Worm (Caenorhabditis elegans) whole organism, L1 larva: ENCODE results near the gene srpa-68.

Source experiments
- C04F5.9 ChIP-seq: sonication (generic microtip); optimal IDR thresholded peaks from 2 replicates; lab custom pipeline; 2016; ENCODE audit warnings: missing genetic modification characterization, missing compliant biosample characterization
- C34B4.2 ChIP-seq: sonication (generic microtip); optimal IDR thresholded peaks from 2 replicates; lab custom pipeline; 2017; ENCODE audit warnings: mild to moderate bottlenecking, missing genetic modification characterization, missing compliant biosample characterization
- F16B12.6 ChIP-seq: fragments of 150-350 bp; optimal IDR thresholded peaks from 2 replicates; lab custom pipeline; 2014; ENCODE audit warnings: missing biosample characterization, missing genetic modification characterization
- aha-1 ChIP-seq: fragments of 150-350 bp; optimal IDR thresholded peaks from 2 replicates; lab custom pipeline; 2014; ENCODE audit warnings: missing biosample characterization, missing genetic modification characterization
- aly-2 ChIP-seq: fragments of 150-350 bp; optimal IDR thresholded peaks from 2 replicates; lab custom pipeline; 2014; ENCODE audit warnings: missing biosample characterization, missing genetic modification characterization
- blmp-1 ChIP-seq: fragments of 150-350 bp; optimal IDR thresholded peaks from 2 replicates; lab custom pipeline; 2014; ENCODE audit warnings: missing biosample characterization, missing genetic modification characterization
- ceh-8 ChIP-seq: fragments of 200-800 bp; sonication (Bioruptor generic); optimal IDR thresholded peaks from 2 replicates; lab custom pipeline; 2018; ENCODE audit warnings: mild to moderate bottlenecking, missing genetic modification characterization, moderate library complexity, missing compliant biosample characterization
- ceh-82 ChIP-seq, 3 experiments: fragments of 150-350 bp in 1 of 3; sonication (generic microtip) in 2 of 3; optimal IDR thresholded peaks; 2 replicates each; lab custom pipeline; 2014 to 2017; ENCODE audit warnings: missing biosample characterization in 3 of 3, missing genetic modification characterization in 3 of 3
- ces-1 ChIP-seq: fragments of 150-350 bp; optimal IDR thresholded peaks from 2 replicates; lab custom pipeline; 2014; ENCODE audit warnings: missing biosample characterization, missing genetic modification reagents, missing genetic modification characterization
- dsc-1 ChIP-seq: sonication (generic microtip); optimal IDR thresholded peaks from 2 replicates; lab custom pipeline; 2016; ENCODE audit warnings: mild to moderate bottlenecking, missing genetic modification characterization, missing compliant biosample characterization
- efl-3 ChIP-seq: fragments of 200-800 bp; sonication (Bioruptor generic); optimal IDR thresholded peaks from 2 replicates; lab custom pipeline; 2018; ENCODE audit warnings: mild to moderate bottlenecking, missing genetic modification characterization, missing compliant biosample characterization
- egl-27 ChIP-seq, 2 experiments: fragments of 150-350 bp in 1 of 2; sonication (generic microtip); optimal IDR thresholded peaks; 3 replicates each; lab custom pipeline; 2017 to 2018; ENCODE audit warnings: missing biosample characterization in 2 of 2, missing genetic modification characterization in 2 of 2, missing genetic modification reagents in 2 of 2
- elt-2 ChIP-seq: sonication (generic microtip); optimal IDR thresholded peaks from 2 replicates; lab custom pipeline; 2016; ENCODE audit warnings: missing genetic modification characterization, mild to moderate bottlenecking, inconsistent platforms, missing compliant biosample characterization, missing genetic modification reagents
- fkh-4 ChIP-seq: sonication (generic microtip); optimal IDR thresholded peaks from 2 replicates; lab custom pipeline; 2016; ENCODE audit warnings: missing compliant biosample characterization, missing genetic modification characterization, borderline replicate concordance
- fkh-8 ChIP-seq: sonication (generic microtip); optimal IDR thresholded peaks from 2 replicates; lab custom pipeline; 2016; ENCODE audit warnings: mild to moderate bottlenecking, missing genetic modification characterization, missing compliant biosample characterization
- fos-1 ChIP-seq: fragments of 150-350 bp; optimal IDR thresholded peaks from 2 replicates; lab custom pipeline; 2014; ENCODE audit warnings: missing biosample characterization, missing genetic modification characterization
- hpl-2 ChIP-seq: fragments of 150-350 bp; optimal IDR thresholded peaks from 2 replicates; lab custom pipeline; 2014; ENCODE audit warnings: missing biosample characterization, missing genetic modification reagents, missing genetic modification characterization
- isw-1 ChIP-seq: fragments of 200-800 bp; sonication (Bioruptor generic); IDR thresholded peaks from 2 replicates; pipeline ENCODE4 v1.3.6; 2022; ENCODE audit warnings: missing genetic modification characterization, missing compliant biosample characterization
- jun-1 ChIP-seq: fragments of 150-350 bp; optimal IDR thresholded peaks from 2 replicates; lab custom pipeline; 2014; ENCODE audit warnings: missing biosample characterization, missing genetic modification reagents, missing genetic modification characterization
- lin-14 ChIP-seq: fragments of 200-800 bp; sonication (Bioruptor generic); optimal IDR thresholded peaks from 2 replicates; lab custom pipeline; 2018; ENCODE audit warnings: mild to moderate bottlenecking, missing genetic modification characterization, moderate library complexity, missing compliant biosample characterization
- lin-15B ChIP-seq: fragments of 150-350 bp; sonication (generic microtip); optimal IDR thresholded peaks from 3 replicates; lab custom pipeline; 2014; ENCODE audit warnings: missing biosample characterization, missing genetic modification characterization
- lir-3 ChIP-seq: sonication (generic microtip); optimal IDR thresholded peaks from 2 replicates; lab custom pipeline; 2016; ENCODE audit warnings: mild to moderate bottlenecking, missing genetic modification characterization, moderate library complexity, missing compliant biosample characterization; ENCODE audit not compliant: poor library complexity
- lsy-2 ChIP-seq, 2 experiments: fragments of 150-350 bp; optimal IDR thresholded peaks; 2 replicates each; lab custom pipeline; 2014; ENCODE audit warnings: missing biosample characterization in 2 of 2, missing genetic modification characterization in 2 of 2
- mab-9 ChIP-seq: fragments of 200-800 bp; sonication (Bioruptor generic); IDR thresholded peaks from 2 replicates; pipeline ENCODE4 v1.3.6; 2022; ENCODE audit warnings: missing genetic modification reagents, missing genetic modification characterization, missing compliant biosample characterization
- mdl-1 ChIP-seq, 2 experiments: fragments of 150-350 bp; optimal IDR thresholded peaks; 2 replicates each; lab custom pipeline; 2014 to 2017; ENCODE audit warnings: missing biosample characterization in 2 of 2, missing genetic modification characterization in 2 of 2, inconsistent platforms in 1 of 2
- mef-2 ChIP-seq: fragments of 150-350 bp; optimal IDR thresholded peaks from 2 replicates; lab custom pipeline; 2014; ENCODE audit warnings: missing biosample characterization, missing genetic modification characterization
- mep-1 ChIP-seq: fragments of 150-350 bp; optimal IDR thresholded peaks from 2 replicates; lab custom pipeline; 2014; ENCODE audit warnings: missing biosample characterization, missing genetic modification characterization
- nhr-11 ChIP-seq: fragments of 150-350 bp; optimal IDR thresholded peaks from 2 replicates; lab custom pipeline; 2014; ENCODE audit warnings: missing biosample characterization, missing genetic modification characterization
- nhr-12 ChIP-seq: sonication (generic microtip); optimal IDR thresholded peaks from 2 replicates; lab custom pipeline; 2017; ENCODE audit warnings: missing biosample characterization, missing genetic modification characterization
- nhr-20 ChIP-seq: sonication (generic microtip); optimal IDR thresholded peaks from 2 replicates; lab custom pipeline; 2016; ENCODE audit warnings: mild to moderate bottlenecking, missing genetic modification characterization, missing compliant biosample characterization
- nhr-237 ChIP-seq: fragments of 150-350 bp; optimal IDR thresholded peaks from 2 replicates; lab custom pipeline; 2014; ENCODE audit warnings: missing biosample characterization, missing genetic modification characterization
- nhr-28 ChIP-seq: fragments of 150-350 bp; optimal IDR thresholded peaks from 2 replicates; lab custom pipeline; 2014; ENCODE audit warnings: missing biosample characterization, missing genetic modification characterization
- nhr-71 ChIP-seq: sonication (generic microtip); optimal IDR thresholded peaks from 2 replicates; lab custom pipeline; 2016; ENCODE audit warnings: mild to moderate bottlenecking, missing genetic modification characterization, moderate library complexity, missing compliant biosample characterization
- nhr-77 ChIP-seq: fragments of 150-350 bp; optimal IDR thresholded peaks from 2 replicates; lab custom pipeline; 2014; ENCODE audit warnings: missing biosample characterization, missing genetic modification characterization
- nhr-84 ChIP-seq: sonication (generic microtip); optimal IDR thresholded peaks from 2 replicates; lab custom pipeline; 2017; ENCODE audit warnings: missing biosample characterization, missing genetic modification characterization
- nhr-85 ChIP-seq: sonication (generic microtip); peaks from one replicate; lab custom pipeline; 2016; ENCODE audit warnings: missing genetic modification characterization, inconsistent platforms, missing compliant biosample characterization
- nhr-90 ChIP-seq: sonication (generic microtip); optimal IDR thresholded peaks from 2 replicates; lab custom pipeline; 2016; ENCODE audit warnings: mild to moderate bottlenecking, missing genetic modification characterization, missing compliant biosample characterization; ENCODE audit not compliant: poor library complexity
- pag-3 ChIP-seq: sonication (generic microtip); optimal IDR thresholded peaks from 2 replicates; lab custom pipeline; 2017; ENCODE audit warnings: missing genetic modification characterization, mild to moderate bottlenecking, missing compliant biosample characterization, antibody characterized with exemption, borderline replicate concordance; ENCODE audit not compliant: insufficient read depth
- pax-3 ChIP-seq: fragments of 200-800 bp; sonication (Bioruptor generic); optimal IDR thresholded peaks from 2 replicates; lab custom pipeline; 2018; ENCODE audit warnings: mild to moderate bottlenecking, missing genetic modification characterization, moderate library complexity, missing compliant biosample characterization
- pqm-1 ChIP-seq: sonication (generic microtip); optimal IDR thresholded peaks from 3 replicates; lab custom pipeline; 2017; ENCODE audit warnings: missing biosample characterization, missing genetic modification characterization
- rnt-1 ChIP-seq: sonication (generic microtip); optimal IDR thresholded peaks from 2 replicates; lab custom pipeline; 2016; ENCODE audit warnings: mild to moderate bottlenecking, missing genetic modification characterization, moderate library complexity, missing compliant biosample characterization
- skn-1 ChIP-seq: fragments of 150-350 bp; optimal IDR thresholded peaks from 2 replicates; lab custom pipeline; 2014; ENCODE audit warnings: missing biosample characterization, missing genetic modification characterization
- snu-23 ChIP-seq: sonication (generic microtip); optimal IDR thresholded peaks from 2 replicates; lab custom pipeline; 2016; ENCODE audit warnings: missing genetic modification characterization, missing compliant biosample characterization
- sox-4 ChIP-seq: sonication (generic microtip); optimal IDR thresholded peaks from 2 replicates; lab custom pipeline; 2016; ENCODE audit warnings: missing genetic modification characterization, missing compliant biosample characterization
- sptf-1 ChIP-seq: fragments of 150-350 bp; optimal IDR thresholded peaks from 2 replicates; lab custom pipeline; 2014; ENCODE audit warnings: missing biosample characterization, missing genetic modification characterization
- sup-37 ChIP-seq: fragments of 200-800 bp; sonication (Bioruptor generic); optimal IDR thresholded peaks from 2 replicates; lab custom pipeline; 2018; ENCODE audit warnings: mild to moderate bottlenecking, missing genetic modification characterization, missing compliant biosample characterization
- swsn-7 ChIP-seq: sonication (generic microtip); optimal IDR thresholded peaks from 2 replicates; lab custom pipeline; 2016; ENCODE audit warnings: missing genetic modification characterization, missing compliant biosample characterization
- tbx-2 ChIP-seq: sonication (generic microtip); optimal IDR thresholded peaks from 2 replicates; lab custom pipeline; 2016; ENCODE audit warnings: missing genetic modification characterization, missing compliant biosample characterization
- unc-130 ChIP-seq: fragments of 150-350 bp; optimal IDR thresholded peaks from 2 replicates; lab custom pipeline; 2017; ENCODE audit warnings: missing biosample characterization, missing genetic modification characterization, inconsistent platforms
- unc-30 ChIP-seq: sonication (generic microtip); optimal IDR thresholded peaks from 2 replicates; lab custom pipeline; 2017; ENCODE audit warnings: missing biosample characterization, missing genetic modification characterization
- unc-98 ChIP-seq: fragments of 200-800 bp; sonication (Bioruptor generic); IDR thresholded peaks from 2 replicates; pipeline ENCODE4 v1.3.6; 2022; ENCODE audit warnings: missing genetic modification characterization, missing compliant biosample characterization
- vab-15 ChIP-seq: sonication (generic microtip); optimal IDR thresholded peaks from 2 replicates; lab custom pipeline; 2017; ENCODE audit warnings: missing genotype, mild to moderate bottlenecking, missing genetic modification characterization, missing compliant biosample characterization
- zag-1 ChIP-seq: fragments of 150-350 bp; optimal IDR thresholded peaks from 2 replicates; lab custom pipeline; 2014; ENCODE audit warnings: missing biosample characterization, missing genetic modification characterization
- ztf-4 ChIP-seq: fragments of 150-350 bp; optimal IDR thresholded peaks from 2 replicates; lab custom pipeline; 2014; ENCODE audit warnings: missing biosample characterization, missing genetic modification characterization

The srpa-68 gene

ce11 chrV:12291587-12291986 is at the start of gene srpa-68, which contains the start of gene srh-16:
Gene srpa-68, minus strand, starts transcription at chrV:12291658.
Gene srh-16, plus strand, starts transcription at chrV:12291861.
- TF ChIP-seq unc-98 (GFP tag; lab: Robert Waterston, UW): no peak; the same call in 1 of the 2 replicates
- TF ChIP-seq lin-15B: peak; percentile 70
- peak; percentile 77 for TF ChIP-seq nhr-77 (tag; lab: Kevin White, UChicago)
- no peak for TF ChIP-seq ces-1 (GFP tag; lab: Kevin White, UChicago)
- peak; percentile 52 for TF ChIP-seq hpl-2 (GFP tag; lab: Kevin White, UChicago)
- peak; percentile 87 for TF ChIP-seq unc-130
- no peak for TF ChIP-seq pqm-1
- TF ChIP-seq mdl-1 (tag; optimal IDR thresholded peaks at IDR 0.05; lab: Kevin White, UChicago): peak in 1 of 2 experiments; percentile 77
- no peak for TF ChIP-seq egl-27 (tag; optimal IDR thresholded peaks at IDR 0.05; lab: Kevin White, UChicago)
- peak; percentile 68 for TF ChIP-seq lir-3 (tag; lab: Kevin White, UChicago)
- TF ChIP-seq C34B4.2 (tag; lab: Kevin White, UChicago): no peak
- TF ChIP-seq skn-1 (tag; lab: Kevin White, UChicago): peak; percentile 90
- TF ChIP-seq tbx-2 (tag; lab: Kevin White, UChicago): peak; percentile 93
- no peak for TF ChIP-seq zag-1 (tag; lab: Kevin White, UChicago)
- TF ChIP-seq sup-37 (GFP tag; lab: Kevin White, UChicago): peak; percentile 89
- TF ChIP-seq sox-4 (tag; lab: Kevin White, UChicago): peak; percentile 87
- peak; percentile 89 for TF ChIP-seq ceh-8 (GFP tag; lab: Kevin White, UChicago)
- TF ChIP-seq nhr-28 (tag; lab: Kevin White, UChicago): peak; percentile 12
- TF ChIP-seq pax-3 (tag; lab: Kevin White, UChicago): peak; percentile 91
- TF ChIP-seq ztf-4 (tag; lab: Kevin White, UChicago): peak; percentile 59
- TF ChIP-seq mab-9: peak; percentile 87
- peak; percentile 71 for TF ChIP-seq C04F5.9 (tag; lab: Kevin White, UChicago)
- peak; percentile 88 for TF ChIP-seq isw-1 (GFP tag; lab: Robert Waterston, UW)
- no peak for TF ChIP-seq vab-15 (tag; lab: Kevin White, UChicago)
- TF ChIP-seq nhr-12: no peak
- peak; percentile 98 for TF ChIP-seq nhr-85
- TF ChIP-seq unc-30 (tag; lab: Kevin White, UChicago): peak; percentile 41
- TF ChIP-seq aly-2 (tag; lab: Kevin White, UChicago): peak; percentile 82
- peak; percentile 93 for TF ChIP-seq swsn-7 (tag; lab: Kevin White, UChicago)
- TF ChIP-seq nhr-90 (tag; lab: Kevin White, UChicago): peak; percentile 95
- peak; percentile 86 for TF ChIP-seq elt-2 (tag; lab: Kevin White, UChicago)
- TF ChIP-seq rnt-1: peak; percentile 97
- TF ChIP-seq blmp-1 (tag; lab: Kevin White, UChicago): peak; percentile 72
- TF ChIP-seq mep-1 (tag; lab: Kevin White, UChicago): peak; percentile 96
- TF ChIP-seq dsc-1 (tag; lab: Kevin White, UChicago): peak; percentile 94
- peak; percentile 45 for TF ChIP-seq F16B12.6 (tag; lab: Kevin White, UChicago)
- peak; percentile 15 for TF ChIP-seq fkh-4 (tag; lab: Kevin White, UChicago)
- TF ChIP-seq nhr-84 (tag; lab: Kevin White, UChicago): no peak
- peak; percentile 58 for TF ChIP-seq fos-1 (tag; lab: Kevin White, UChicago)
- peak; percentile 94 for TF ChIP-seq snu-23 (GFP tag; lab: Kevin White, UChicago)
- TF ChIP-seq lsy-2 (tag; optimal IDR thresholded peaks at IDR 0.05; lab: Kevin White, UChicago): peak; percentile 94
- peak; percentile 36 for TF ChIP-seq efl-3 (GFP tag; lab: Kevin White, UChicago)
- TF ChIP-seq aha-1 (tag; lab: Kevin White, UChicago): peak; percentile 27
- peak; percentile 95 for TF ChIP-seq nhr-71 (tag; lab: Kevin White, UChicago)
- TF ChIP-seq lin-14: peak; percentile 89
- no peak for TF ChIP-seq sptf-1 (tag; lab: Kevin White, UChicago)
- peak; percentile 38 for TF ChIP-seq nhr-237 (tag; lab: Kevin White, UChicago)
- TF ChIP-seq nhr-11 (tag; lab: Kevin White, UChicago): peak; percentile 91
- TF ChIP-seq ceh-82 (tag; optimal IDR thresholded peaks at IDR 0.05; lab: Kevin White, UChicago): peak; percentile 91 to 93 (median 93)
- TF ChIP-seq jun-1 (tag; lab: Kevin White, UChicago): peak; percentile 78
- TF ChIP-seq pag-3 (tag; lab: Kevin White, UChicago): no peak
- TF ChIP-seq nhr-20 (tag; lab: Kevin White, UChicago): peak; percentile 91
- TF ChIP-seq fkh-8 (tag; lab: Kevin White, UChicago): peak; percentile 76
- TF ChIP-seq mef-2 (tag; lab: Kevin White, UChicago): peak; percentile 5
